Fruit fly (Drosophila melanogaster): ENCODE data around the gene Brd7-9.

dm6 chr2L:7795859-7796258, 13.2 kb downstream of the Brd7-9 start, which contains the start of gene LKRSDH:
- TF ChIP-seq Gug (GFP tag; IDR thresholded peaks at IDR 0.05) (no peak), topi (GFP tag; optimal IDR thresholded peaks at IDR 0.05) (no peak), Lpt (GFP tag; optimal IDR thresholded peaks at IDR 0.05) (no peak), CG10631 (GFP tag; optimal IDR thresholded peaks at IDR 0.05) (no peak)

Measured in whole organism, prepupa.